Worm (Caenorhabditis elegans) whole organism, early embryonic: ENCODE results near the gene cyn-6.

Experiments used
- B0310.2 ChIP-seq: sonication (generic microtip); optimal IDR thresholded peaks from 2 replicates; lab custom pipeline; 2016; ENCODE audit warnings: mild to moderate bottlenecking, missing genetic modification characterization, missing compliant biosample characterization
- F13C5.2 ChIP-seq: sonication (generic microtip); optimal IDR thresholded peaks from 2 replicates; lab custom pipeline; 2017; ENCODE audit warnings: mild to moderate bottlenecking, missing genetic modification characterization, inconsistent platforms, missing compliant biosample characterization
- aly-1 ChIP-seq: sonication (generic microtip); optimal IDR thresholded peaks from 2 replicates; lab custom pipeline; 2016; ENCODE audit warnings: missing genetic modification characterization, missing compliant biosample characterization
- ama-1 ChIP-seq: fragments of 150-350 bp; optimal IDR thresholded peaks from 2 replicates; lab custom pipeline; 2014
- ceh-13 ChIP-seq: fragments of 200-800 bp; sonication (Bioruptor generic); optimal IDR thresholded peaks from 2 replicates; lab custom pipeline; 2018; ENCODE audit warnings: mild to moderate bottlenecking, missing genetic modification characterization, missing compliant biosample characterization
- ceh-36 ChIP-seq: sonication (generic microtip); optimal IDR thresholded peaks from 2 replicates; lab custom pipeline; 2016; ENCODE audit warnings: missing genetic modification characterization, inconsistent platforms, missing compliant biosample characterization
- ets-7 ChIP-seq: sonication (generic microtip); optimal IDR thresholded peaks from 2 replicates; lab custom pipeline; 2016; ENCODE audit warnings: missing genotype, missing genetic modification characterization, missing compliant biosample characterization
- flt-1 ChIP-seq: fragments of 200-800 bp; sonication (Bioruptor generic); IDR thresholded peaks from 2 replicates; pipeline ENCODE4 v1.3.6; 2022; ENCODE audit warnings: missing genetic modification characterization, missing compliant biosample characterization
- hmbx-1 ChIP-seq: sonication (generic microtip); optimal IDR thresholded peaks from 2 replicates; lab custom pipeline; 2016; ENCODE audit warnings: mild to moderate bottlenecking, missing genetic modification characterization, missing compliant biosample characterization
- hmg-4 ChIP-seq: fragments of 200-800 bp; sonication (Bioruptor generic); optimal IDR thresholded peaks from 2 replicates; lab custom pipeline; 2018; ENCODE audit warnings: mild to moderate bottlenecking, missing genetic modification characterization, missing compliant biosample characterization
- hnd-1 ChIP-seq: sonication (generic microtip); optimal IDR thresholded peaks from 2 replicates; lab custom pipeline; 2016; ENCODE audit warnings: missing genetic modification characterization, missing compliant biosample characterization
- pes-1 ChIP-seq: fragments of 200-800 bp; sonication (Bioruptor generic); IDR thresholded peaks from 2 replicates; pipeline ENCODE4 v1.3.6; 2022; ENCODE audit warnings: missing genetic modification reagents, missing genetic modification characterization, missing compliant biosample characterization
- scrt-1 ChIP-seq: fragments of 200-800 bp; sonication (Bioruptor generic); IDR thresholded peaks from 2 replicates; pipeline ENCODE4 v1.3.6; 2022; ENCODE audit warnings: missing genetic modification characterization, missing compliant biosample characterization
- sea-1 ChIP-seq: fragments of 200-800 bp; sonication (Bioruptor generic); conservative IDR thresholded peaks from 2 replicates; pipeline ENCODE4 v1.3.6; 2022; ENCODE audit warnings: missing genetic modification characterization, missing compliant biosample characterization
- tbx-11 ChIP-seq: fragments of 200-800 bp; sonication (Bioruptor generic); IDR thresholded peaks from 2 replicates; pipeline ENCODE4 v1.3.6; 2022; ENCODE audit warnings: missing genetic modification characterization, missing compliant biosample characterization
- tbx-37 ChIP-seq: fragments of 200-800 bp; sonication (Bioruptor generic); conservative IDR thresholded peaks from 2 replicates; pipeline ENCODE4 v1.3.6; 2022; ENCODE audit warnings: missing genetic modification reagents, missing genetic modification characterization, missing compliant biosample characterization
- tra-4 ChIP-seq: sonication (generic microtip); optimal IDR thresholded peaks from 2 replicates; lab custom pipeline; 2017; ENCODE audit warnings: missing genetic modification characterization, missing compliant biosample characterization

cyn-6 gene

DNA sequence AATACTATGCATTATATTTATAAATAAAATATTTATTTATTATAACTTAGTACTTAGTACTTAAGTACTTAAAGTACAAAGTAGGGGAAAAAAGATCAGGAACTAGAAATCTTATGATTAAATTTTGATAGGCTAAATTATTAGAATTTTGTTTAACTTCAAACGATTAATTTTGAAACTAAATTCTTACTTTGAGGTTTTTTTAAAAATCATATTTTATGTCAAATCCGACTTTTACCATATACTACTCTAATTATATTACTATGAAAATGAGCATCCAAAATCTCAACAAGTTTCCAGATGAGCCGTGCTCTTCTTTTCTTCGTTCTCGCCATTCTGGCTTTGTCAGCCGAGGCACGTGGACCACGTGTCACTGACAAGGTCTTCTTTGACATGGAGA is at the start of gene cyn-6:
Gene cyn-6 (plus strand): TSS at position 301 of the 400 bp plus-strand sequence.
- no peak for TF ChIP-seq tra-4
- TF ChIP-seq pes-1 (GFP tag; lab: Robert Waterston, UW) = no peak
- TF ChIP-seq hmbx-1 (tag; lab: Kevin White, UChicago) = no peak
- TF ChIP-seq tbx-37 = no peak
- no peak for TF ChIP-seq ets-7
- TF ChIP-seq sea-1 (GFP tag; lab: Robert Waterston, UW) = no peak
- no peak for TF ChIP-seq flt-1 (GFP tag; lab: Robert Waterston, UW)
- no peak for TF ChIP-seq hnd-1 (tag; lab: Kevin White, UChicago)
- TF ChIP-seq F13C5.2 (tag; lab: Kevin White, UChicago) = no peak
- TF ChIP-seq ceh-13 (GFP tag; lab: Kevin White, UChicago) = no peak
- TF ChIP-seq hmg-4 (GFP tag; lab: Kevin White, UChicago) = no peak

- no peak for TF ChIP-seq tra-4
- TF ChIP-seq sea-1 (GFP tag; lab: Robert Waterston, UW) = no peak
- no peak for TF ChIP-seq hmg-4 (GFP tag; lab: Kevin White, UChicago)
- no peak for TF ChIP-seq tbx-37
- no peak for TF ChIP-seq ama-1 (lab: Kevin White, UChicago)
- TF ChIP-seq flt-1 (GFP tag; lab: Robert Waterston, UW) = no peak
- no peak for TF ChIP-seq tbx-11 (GFP tag; lab: Robert Waterston, UW)
- TF ChIP-seq scrt-1 (GFP tag; lab: Robert Waterston, UW) = no peak
- no peak for TF ChIP-seq aly-1 (tag; lab: Kevin White, UChicago)
- no peak for TF ChIP-seq B0310.2 (tag; lab: Kevin White, UChicago)
- no peak for TF ChIP-seq ceh-36
- no peak for TF ChIP-seq hnd-1 (tag; lab: Kevin White, UChicago)
Measured at ce11 chrIII:724819-725218, 48.4 kb upstream of the cyn-6 start, which contains the start of gene flp-24. Gene flp-24 (plus strand): TSS chrIII:725119.

ce11 chrIII:728074-728473 is 45.1 kb upstream of the cyn-6 start:
- TF ChIP-seq sea-1 (GFP tag; lab: Robert Waterston, UW) (no peak), hnd-1 (tag; lab: Kevin White, UChicago) (no peak), tbx-37 (no peak), aly-1 (tag; lab: Kevin White, UChicago) (no peak), hmg-4 (GFP tag; lab: Kevin White, UChicago) (no peak)

- TF ChIP-seq hnd-1 (tag; lab: Kevin White, UChicago) (no peak), flt-1 (GFP tag; lab: Robert Waterston, UW) (no peak), aly-1 (tag; lab: Kevin White, UChicago) (no peak)
Measured at ce11 chrIII:728694-729093, 44.5 kb upstream of the cyn-6 start.

DNA sequence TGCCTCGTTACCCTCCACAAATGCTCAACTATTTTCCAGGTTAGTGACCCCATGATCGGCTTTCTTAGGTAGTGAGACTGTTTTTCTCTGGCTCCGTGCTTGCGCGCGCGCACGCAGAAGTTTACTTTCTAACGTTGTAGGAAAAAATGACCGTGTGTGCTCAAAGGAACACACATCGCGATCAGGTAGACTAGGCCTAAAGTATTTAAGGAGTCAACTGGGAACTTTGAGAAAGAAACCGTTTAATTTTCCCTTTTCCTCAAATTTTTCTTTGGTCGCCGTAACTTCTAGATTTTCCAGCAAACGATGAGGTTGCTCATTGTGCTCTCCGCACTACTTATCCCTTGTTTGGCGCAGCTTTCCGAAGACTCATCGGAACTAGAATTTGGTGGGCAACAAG is 32.8 kb upstream of the cyn-6 start, which contains the start of gene idpp-1:
Gene idpp-1 (plus strand): TSS at position 301 of the 400 bp plus-strand sequence.
- TF ChIP-seq ceh-13 (GFP tag; lab: Kevin White, UChicago) (no peak), aly-1 (tag; lab: Kevin White, UChicago) (no peak)

DNA sequence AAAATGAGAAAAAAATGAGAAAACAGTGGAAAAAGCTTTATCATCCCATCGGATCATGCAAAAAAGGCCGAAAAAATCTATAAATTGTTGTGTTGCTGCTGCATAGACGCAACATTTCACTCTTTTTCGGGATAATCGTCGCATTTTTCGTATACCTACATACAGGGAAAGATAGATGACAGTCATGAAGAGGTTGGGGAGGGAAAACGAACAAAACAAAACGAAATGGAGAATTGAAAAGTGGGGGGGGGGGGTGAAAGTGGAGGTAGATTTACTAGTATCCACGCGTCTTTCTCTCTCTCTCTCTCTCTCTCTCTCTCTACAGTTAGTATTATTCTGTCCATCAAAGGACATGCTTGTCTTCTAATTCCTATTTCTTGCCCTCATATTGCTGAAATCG is 28.8 kb upstream of the cyn-6 start:
- TF ChIP-seq F13C5.2 (tag; lab: Kevin White, UChicago) (no peak), tbx-37 (no peak), ets-7 (no peak), scrt-1 (GFP tag; lab: Robert Waterston, UW) (no peak), tra-4 (no peak), flt-1 (GFP tag; lab: Robert Waterston, UW) (no peak), aly-1 (tag; lab: Kevin White, UChicago) (no peak), tbx-11 (GFP tag; lab: Robert Waterston, UW) (no peak), hmg-4 (GFP tag; lab: Kevin White, UChicago) (no peak), ceh-13 (GFP tag; lab: Kevin White, UChicago) (no peak), ama-1 (lab: Kevin White, UChicago) (no peak), ceh-36 (no peak), sea-1 (GFP tag; lab: Robert Waterston, UW) (no peak), hnd-1 (tag; lab: Kevin White, UChicago) (no peak), hmbx-1 (tag; lab: Kevin White, UChicago) (no peak), pes-1 (GFP tag; lab: Robert Waterston, UW) (no peak), B0310.2 (tag; lab: Kevin White, UChicago) (no peak)

DNA sequence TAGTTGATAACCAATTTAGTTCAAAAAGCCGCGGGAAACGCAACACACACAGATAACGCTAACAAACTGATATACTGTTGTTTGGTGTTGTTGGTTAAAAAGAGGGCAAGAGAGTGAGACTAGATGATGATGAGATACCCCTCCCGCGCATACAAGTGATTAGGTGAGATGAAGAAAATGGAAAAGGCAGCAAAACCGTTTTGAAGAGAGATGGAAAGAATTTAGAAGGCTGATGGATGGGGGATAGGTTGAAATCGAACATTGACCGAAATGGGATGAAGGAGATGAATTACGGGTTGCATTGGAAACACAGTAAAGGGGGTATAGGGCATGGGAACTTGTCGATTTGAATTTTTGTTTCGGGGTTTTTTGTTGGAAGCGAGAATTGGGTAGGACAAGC is 24.4 kb upstream of the cyn-6 start:
- TF ChIP-seq ceh-13 (GFP tag; lab: Kevin White, UChicago) (no peak), ceh-36 (no peak), sea-1 (GFP tag; lab: Robert Waterston, UW) (no peak), hmg-4 (GFP tag; lab: Kevin White, UChicago) (no peak), hmbx-1 (tag; lab: Kevin White, UChicago) (no peak), B0310.2 (tag; lab: Kevin White, UChicago) (no peak)

ce11 chrIII:750028-750427 is 23.2 kb upstream of the cyn-6 start:
- TF ChIP-seq ceh-13 (GFP tag; lab: Kevin White, UChicago) (no peak), hmbx-1 (tag; lab: Kevin White, UChicago) (no peak), B0310.2 (tag; lab: Kevin White, UChicago) (no peak), sea-1 (GFP tag; lab: Robert Waterston, UW) (no peak), tbx-11 (GFP tag; lab: Robert Waterston, UW) (no peak), flt-1 (GFP tag; lab: Robert Waterston, UW) (no peak), tra-4 (no peak), scrt-1 (GFP tag; lab: Robert Waterston, UW) (no peak), ama-1 (lab: Kevin White, UChicago) (no peak), hmg-4 (GFP tag; lab: Kevin White, UChicago) (no peak), aly-1 (tag; lab: Kevin White, UChicago) (no peak), ets-7 (no peak), F13C5.2 (tag; lab: Kevin White, UChicago) (no peak), ceh-36 (no peak)
